Worm (Caenorhabditis elegans) whole organism, young adult: ENCODE measurements around the gene atgp-1.

ENCODE experiments used
- B0019.2 ChIP-seq: fragments of 200-800 bp; sonication (Bioruptor generic); conservative IDR thresholded peaks from 2 replicates; pipeline ENCODE4 v1.3.6; 2022; ENCODE audit warnings: missing genetic modification reagents, missing genetic modification characterization, missing compliant biosample characterization
- C17E4.6 ChIP-seq: fragments of 200-800 bp; sonication (Bioruptor generic); IDR thresholded peaks from 2 replicates; pipeline ENCODE4 v1.3.6; 2022; ENCODE audit warnings: missing genetic modification reagents, missing genetic modification characterization, missing compliant biosample characterization
- F39B2.1 ChIP-seq: fragments of 200-800 bp; sonication (Bioruptor generic); IDR thresholded peaks from 2 replicates; pipeline ENCODE4 v1.3.6; 2022; ENCODE audit warnings: missing genetic modification reagents, missing genetic modification characterization, missing compliant biosample characterization
- F52B5.7 ChIP-seq: sonication (generic microtip); optimal IDR thresholded peaks from 2 replicates; lab custom pipeline; 2016; ENCODE audit warnings: mild to moderate bottlenecking, missing genetic modification characterization, missing compliant biosample characterization
- F57C9.4 ChIP-seq: sonication (generic microtip); optimal IDR thresholded peaks from 2 replicates; lab custom pipeline; 2017; ENCODE audit warnings: mild to moderate bottlenecking, missing genetic modification characterization, missing compliant biosample characterization
- K11D2.4 ChIP-seq: fragments of 200-800 bp; sonication (Bioruptor generic); IDR thresholded peaks from 2 replicates; pipeline ENCODE4 v1.3.6; 2022; ENCODE audit warnings: missing genetic modification reagents, missing genetic modification characterization, missing compliant biosample characterization
- K12H6.12 ChIP-seq: fragments of 200-800 bp; sonication (Bioruptor generic); optimal IDR thresholded peaks from 2 replicates; lab custom pipeline; 2018; ENCODE audit warnings: mild to moderate bottlenecking, missing genetic modification characterization, missing compliant biosample characterization
- T26A5.8 ChIP-seq: sonication (generic microtip); optimal IDR thresholded peaks from 2 replicates; lab custom pipeline; 2016; ENCODE audit warnings: missing genetic modification characterization, missing compliant biosample characterization
- Y53G8AR.9 ChIP-seq: fragments of 200-800 bp; sonication (Bioruptor generic); conservative IDR thresholded peaks from 2 replicates; pipeline ENCODE4 v1.3.6; 2022; ENCODE audit warnings: missing genetic modification reagents, missing genetic modification characterization, missing compliant biosample characterization
- Y67H2A.10 ChIP-seq: fragments of 200-800 bp; sonication (Bioruptor generic); conservative IDR thresholded peaks from 2 replicates; pipeline ENCODE4 v1.3.6; 2022; ENCODE audit warnings: missing genetic modification reagents, missing genetic modification characterization, missing compliant biosample characterization
- Y95B8A.8 ChIP-seq: fragments of 200-800 bp; sonication (Bioruptor generic); IDR thresholded peaks from 2 replicates; pipeline ENCODE4 v1.3.6; 2022; ENCODE audit warnings: missing genetic modification reagents, missing genetic modification characterization, missing compliant biosample characterization
- aptf-3 ChIP-seq: fragments of 200-800 bp; sonication (Bioruptor generic); IDR thresholded peaks from 2 replicates; pipeline ENCODE4 v1.3.6; 2022; ENCODE audit warnings: missing genetic modification characterization, missing compliant biosample characterization
- attf-5 ChIP-seq: fragments of 200-800 bp; sonication (Bioruptor generic); optimal IDR thresholded peaks from 2 replicates; lab custom pipeline; 2018; ENCODE audit warnings: mild to moderate bottlenecking, missing genetic modification characterization, missing compliant biosample characterization
- cebp-2 ChIP-seq: fragments of 200-800 bp; sonication (Bioruptor generic); IDR thresholded peaks from 2 replicates; pipeline ENCODE4 v1.3.6; 2022; ENCODE audit warnings: missing genetic modification characterization, missing compliant biosample characterization
- ceh-58 ChIP-seq: fragments of 200-800 bp; sonication (Bioruptor generic); IDR thresholded peaks from 2 replicates; pipeline ENCODE4 v1.3.6; 2022; ENCODE audit warnings: missing genetic modification characterization, missing compliant biosample characterization
- ceh-79 ChIP-seq: sonication (generic microtip); optimal IDR thresholded peaks from 2 replicates; lab custom pipeline; 2017; ENCODE audit warnings: mild to moderate bottlenecking, missing genetic modification characterization, missing compliant biosample characterization
- chd-7 ChIP-seq: sonication (generic microtip); optimal IDR thresholded peaks from 2 replicates; lab custom pipeline; 2016; ENCODE audit warnings: mild to moderate bottlenecking, missing genetic modification characterization, moderate library complexity, missing compliant biosample characterization
- die-1 ChIP-seq: sonication (generic microtip); optimal IDR thresholded peaks from 2 replicates; lab custom pipeline; 2016; ENCODE audit warnings: missing genotype, mild to moderate bottlenecking, missing genetic modification characterization, missing compliant biosample characterization
- dox-1 ChIP-seq: fragments of 200-800 bp; sonication (Bioruptor generic); IDR thresholded peaks from 2 replicates; pipeline ENCODE4 v1.3.6; 2022; ENCODE audit warnings: missing genetic modification reagents, missing genetic modification characterization, missing compliant biosample characterization
- dpl-1 ChIP-seq: fragments of 150-350 bp; optimal IDR thresholded peaks from 2 replicates; lab custom pipeline; 2014; ENCODE audit warnings: missing biosample characterization, missing genetic modification reagents, missing genetic modification characterization
- efl-1 ChIP-seq: fragments of 150-350 bp; optimal IDR thresholded peaks from 2 replicates; lab custom pipeline; 2014; ENCODE audit warnings: missing biosample characterization, missing genetic modification reagents, missing genetic modification characterization
- him-1 ChIP-seq: sonication (generic microtip); optimal IDR thresholded peaks from 2 replicates; lab custom pipeline; 2016; ENCODE audit warnings: missing genotype, missing genetic modification reagents, missing genetic modification characterization, missing compliant biosample characterization
- hlh-26 ChIP-seq: fragments of 200-800 bp; sonication (Bioruptor generic); conservative IDR thresholded peaks from 2 replicates; pipeline ENCODE4 v1.3.6; 2022; ENCODE audit warnings: missing genetic modification reagents, missing genetic modification characterization, missing compliant biosample characterization
- lag-1 ChIP-seq: fragments of 200-800 bp; sonication (Bioruptor generic); IDR thresholded peaks from 2 replicates; pipeline ENCODE4 v1.3.6; 2022; ENCODE audit warnings: missing genetic modification reagents, missing genetic modification characterization, missing compliant biosample characterization
- let-526 ChIP-seq: fragments of 200-800 bp; sonication (Bioruptor generic); IDR thresholded peaks from 2 replicates; pipeline ENCODE4 v1.3.6; 2022; ENCODE audit warnings: missing genetic modification reagents, missing genetic modification characterization, missing compliant biosample characterization
- lin-26 ChIP-seq: fragments of 200-800 bp; sonication (Bioruptor generic); IDR thresholded peaks from 2 replicates; pipeline ENCODE4 v1.3.6; 2022; ENCODE audit warnings: missing genetic modification reagents, missing genetic modification characterization, missing compliant biosample characterization
- lsl-1 ChIP-seq: fragments of 200-800 bp; sonication (Bioruptor generic); optimal IDR thresholded peaks from 2 replicates; lab custom pipeline; 2018; ENCODE audit warnings: mild to moderate bottlenecking, missing genetic modification characterization, moderate library complexity, missing compliant biosample characterization
- lsy-27 ChIP-seq: sonication (generic microtip); optimal IDR thresholded peaks from 2 replicates; lab custom pipeline; 2017; ENCODE audit warnings: missing genetic modification characterization, mild to moderate bottlenecking, missing compliant biosample characterization, antibody characterized with exemption, missing genotype, borderline replicate concordance; ENCODE audit not compliant: insufficient read depth
- madf-10 ChIP-seq: sonication (generic microtip); optimal IDR thresholded peaks from 2 replicates; lab custom pipeline; 2016; ENCODE audit warnings: mild to moderate bottlenecking, missing genetic modification characterization, missing compliant biosample characterization
- madf-3 ChIP-seq: fragments of 200-800 bp; sonication (Bioruptor generic); IDR thresholded peaks from 2 replicates; pipeline ENCODE4 v1.3.6; 2022; ENCODE audit warnings: missing genetic modification reagents, missing genetic modification characterization, missing compliant biosample characterization
- mel-28 ChIP-seq: sonication (generic microtip); optimal IDR thresholded peaks from 2 replicates; lab custom pipeline; 2016; ENCODE audit warnings: borderline replicate concordance, mild to moderate bottlenecking, missing genetic modification characterization, missing compliant biosample characterization
- mes-4 ChIP-seq: sonication (generic microtip); optimal IDR thresholded peaks from 2 replicates; lab custom pipeline; 2016; ENCODE audit warnings: missing genotype, missing genetic modification characterization, missing compliant biosample characterization
- nfyb-1 ChIP-seq: fragments of 200-800 bp; sonication (Bioruptor generic); IDR thresholded peaks from 2 replicates; pipeline ENCODE4 v1.3.6; 2022; ENCODE audit warnings: missing genetic modification reagents, missing genetic modification characterization, missing compliant biosample characterization
- nhr-120 ChIP-seq: fragments of 200-800 bp; sonication (Bioruptor generic); IDR thresholded peaks from 2 replicates; pipeline ENCODE4 v1.3.6; 2022; ENCODE audit warnings: missing genetic modification characterization, missing compliant biosample characterization
- nhr-179 ChIP-seq: sonication (generic microtip); optimal IDR thresholded peaks from 2 replicates; lab custom pipeline; 2016; ENCODE audit warnings: mild to moderate bottlenecking, missing genetic modification characterization, missing compliant biosample characterization
- nhr-90 ChIP-seq: sonication (generic microtip); optimal IDR thresholded peaks from 2 replicates; lab custom pipeline; 2016; ENCODE audit warnings: missing genotype, mild to moderate bottlenecking, missing genetic modification characterization, missing compliant biosample characterization
- snpc-1.1 ChIP-seq: sonication (generic microtip); optimal IDR thresholded peaks from 2 replicates; lab custom pipeline; 2017; ENCODE audit warnings: missing genetic modification characterization, mild to moderate bottlenecking, missing compliant biosample characterization, antibody characterized with exemption, moderate library complexity, missing genotype, missing genetic modification reagents; ENCODE audit not compliant: insufficient read depth
- snpc-4 ChIP-seq, 5 experiments: fragments of 150-350 bp in 1 of 5; sonication (generic microtip) in 4 of 5; optimal IDR thresholded peaks; 2 replicates each; lab custom pipeline; 2014 to 2018; ENCODE audit warnings: missing genetic modification characterization in 5 of 5, missing biosample characterization in 3 of 5, antibody characterized with exemption in 2 of 5, mild to moderate bottlenecking in 2 of 5, missing compliant biosample characterization in 2 of 5, missing genotype in 2 of 5, moderate library complexity in 2 of 5, missing genetic modification reagents in 1 of 5
- unc-130 ChIP-seq: sonication (generic microtip); optimal IDR thresholded peaks from 2 replicates; lab custom pipeline; 2016; ENCODE audit warnings: missing genetic modification reagents, missing genetic modification characterization, missing compliant biosample characterization
- unc-62 ChIP-seq: fragments of 150-350 bp; optimal IDR thresholded peaks from 2 replicates; lab custom pipeline; 2014; ENCODE audit warnings: missing biosample characterization, missing genetic modification reagents, missing genetic modification characterization
- xnd-1 ChIP-seq: sonication (generic microtip); optimal IDR thresholded peaks from 2 replicates; lab custom pipeline; 2016; ENCODE audit warnings: missing genotype, missing genetic modification reagents, missing genetic modification characterization, missing compliant biosample characterization
- zim-3 ChIP-seq: sonication (generic microtip); optimal IDR thresholded peaks from 2 replicates; lab custom pipeline; 2017; ENCODE audit warnings: mild to moderate bottlenecking, missing genetic modification characterization, moderate library complexity, missing compliant biosample characterization
- ztf-22 ChIP-seq: fragments of 200-800 bp; sonication (Bioruptor generic); optimal IDR thresholded peaks from 2 replicates; lab custom pipeline; 2018; ENCODE audit warnings: mild to moderate bottlenecking, missing genetic modification characterization, moderate library complexity, missing compliant biosample characterization
- ztf-3 ChIP-seq: fragments of 200-800 bp; sonication (Bioruptor generic); optimal IDR thresholded peaks from 2 replicates; lab custom pipeline; 2018; ENCODE audit warnings: mild to moderate bottlenecking, missing genetic modification characterization, missing compliant biosample characterization
- ztf-6 ChIP-seq: fragments of 200-800 bp; sonication (Bioruptor generic); IDR thresholded peaks from 2 replicates; pipeline ENCODE4 v1.3.6; 2022; ENCODE audit warnings: missing genetic modification reagents, missing genetic modification characterization, missing compliant biosample characterization

The atgp-1 gene

ce11 chrIV:17277459-17278173, 8.5 kb downstream of the atgp-1 start:
- TF ChIP-seq efl-1 = no peak
- no peak for TF ChIP-seq Y67H2A.10
- TF ChIP-seq ztf-6 (GFP tag; lab: Robert Waterston, UW) = no peak
- peak; percentile 28; the same call in 1 of the 2 replicates for TF ChIP-seq nfyb-1
- TF ChIP-seq F39B2.1 = no peak
- TF ChIP-seq K11D2.4 (GFP tag; lab: Robert Waterston, UW) = no peak; the same call in 1 of the 2 replicates
- TF ChIP-seq F52B5.7 = no peak
- TF ChIP-seq lin-26 (GFP tag; lab: Robert Waterston, UW) = 0 out of 2 replicates have a peak, but pooled peaks have one; percentile 11
- 0 out of 2 replicates have a peak, but pooled peaks have one; percentile 1 for TF ChIP-seq madf-3 (GFP tag; lab: Robert Waterston, UW)
- TF ChIP-seq F57C9.4 (tag; lab: Kevin White, UChicago) = no peak
- 0 out of 2 replicates have a peak, but pooled peaks have one; percentile 22 for TF ChIP-seq ceh-58 (GFP tag; lab: Robert Waterston, UW)
- TF ChIP-seq, all 124 proteins: peak for 4

ce11 chrIV:17278363-17278762, 9.2 kb downstream of the atgp-1 start:
- TF ChIP-seq F39B2.1 = no peak
- TF ChIP-seq lag-1 (GFP tag; lab: Robert Waterston, UW) = no peak
- peak; percentile 79 for TF ChIP-seq snpc-4 (GFP tag; optimal IDR thresholded peaks at IDR 0.05; lab: Kevin White, UChicago)
- TF ChIP-seq snpc-4 (tag; optimal IDR thresholded peaks at IDR 0.05; lab: Kevin White, UChicago) = peak; percentile 82 to 94 (median 86)
- no peak for TF ChIP-seq ztf-22
- TF ChIP-seq dpl-1 (GFP tag; lab: Kevin White, UChicago) = peak; percentile 45
- TF ChIP-seq ztf-3 (GFP tag; lab: Kevin White, UChicago) = peak; percentile 96
- peak; percentile 57 for TF ChIP-seq xnd-1 (tag; lab: Kevin White, UChicago)
- TF ChIP-seq Y95B8A.8 (GFP tag; lab: Robert Waterston, UW) = peak; percentile 94
- TF ChIP-seq lsy-27 = peak; percentile 1
- TF ChIP-seq nhr-120 = no peak
- peak; percentile 5 for TF ChIP-seq T26A5.8 (tag; lab: Kevin White, UChicago)
- TF ChIP-seq nhr-179 (tag; lab: Kevin White, UChicago) = no peak
- peak; percentile 96 for TF ChIP-seq dox-1 (GFP tag; lab: Robert Waterston, UW)
- TF ChIP-seq madf-10 (tag; lab: Kevin White, UChicago) = peak; percentile 91
- TF ChIP-seq K11D2.4 (GFP tag; lab: Robert Waterston, UW) = peak; percentile 96
- peak; percentile 24 for TF ChIP-seq die-1 (tag; lab: Kevin White, UChicago)
- TF ChIP-seq ceh-79 (tag; lab: Kevin White, UChicago) = peak; percentile 79
- TF ChIP-seq him-1 = peak; percentile 23
- TF ChIP-seq unc-62 (GFP tag; lab: Kevin White, UChicago) = no peak
- peak; percentile 64 for TF ChIP-seq lsl-1 (GFP tag; lab: Kevin White, UChicago)
- TF ChIP-seq unc-130 (GFP tag; lab: Kevin White, UChicago) = peak; percentile 83
- peak; percentile 97 for TF ChIP-seq chd-7 (tag; lab: Kevin White, UChicago)
- TF ChIP-seq Y53G8AR.9 (GFP tag; lab: Robert Waterston, UW) = peak; percentile 97
- TF ChIP-seq nhr-90 (tag; lab: Kevin White, UChicago) = peak; percentile 64
- TF ChIP-seq let-526 (GFP tag; lab: Robert Waterston, UW) = peak; percentile 98
- peak; percentile 91 for TF ChIP-seq attf-5 (GFP tag; lab: Kevin White, UChicago)
- TF ChIP-seq B0019.2 (GFP tag; lab: Robert Waterston, UW) = peak; percentile 80
- TF ChIP-seq cebp-2 = 0 out of 2 replicates have a peak, but pooled peaks have one; percentile 77
- TF ChIP-seq hlh-26 (GFP tag; lab: Robert Waterston, UW) = no peak
- peak; percentile 82 for TF ChIP-seq mel-28 (tag; lab: Kevin White, UChicago)
- no peak for TF ChIP-seq snpc-1.1 (tag; lab: Kevin White, UChicago)
- TF ChIP-seq aptf-3 (GFP tag; lab: Robert Waterston, UW) = peak; percentile 24; the same call in 1 of the 2 replicates
- peak; percentile 99 for TF ChIP-seq K12H6.12 (tag; lab: Kevin White, UChicago)
- no peak for TF ChIP-seq mes-4
- no peak for TF ChIP-seq ceh-58 (GFP tag; lab: Robert Waterston, UW)
- TF ChIP-seq C17E4.6 (GFP tag; lab: Robert Waterston, UW) = peak; percentile 93
- peak; percentile 95 for TF ChIP-seq zim-3 (tag; lab: Kevin White, UChicago)
